Fruit fly (Drosophila melanogaster) whole organism, adult: ENCODE results near the gene Aven.

Experiments used
- CG11617 ChIP-seq: fragments of 200-800 bp; sonication (Bioruptor generic); optimal IDR thresholded peaks from 2 replicates; lab custom pipeline; 2017; ENCODE audit warnings: mild to moderate bottlenecking, missing biosample characterization, missing genetic modification reagents, missing genetic modification characterization
- CG12768 ChIP-seq: fragments of 200-800 bp; sonication (Bioruptor generic); optimal IDR thresholded peaks from 2 replicates; lab custom pipeline; 2017; ENCODE audit warnings: missing biosample characterization, missing genetic modification characterization, mild to moderate bottlenecking, moderate library complexity, missing genetic modification reagents
- CG14711 ChIP-seq: fragments of 200-800 bp; sonication (Bioruptor generic); optimal IDR thresholded peaks from 2 replicates; lab custom pipeline; 2018; ENCODE audit warnings: missing biosample characterization, mild to moderate bottlenecking, missing genetic modification characterization, moderate library complexity
- CG1620 ChIP-seq: fragments of 200-800 bp; sonication (Bioruptor generic); optimal IDR thresholded peaks from 2 replicates; lab custom pipeline; 2016; ENCODE audit warnings: missing biosample characterization, missing genetic modification characterization
- CG33017 ChIP-seq: fragments of 200-800 bp; sonication (Bioruptor generic); optimal IDR thresholded peaks from 2 replicates; lab custom pipeline; 2018; ENCODE audit warnings: missing biosample characterization, mild to moderate bottlenecking, missing genetic modification characterization, moderate library complexity
- CG5204 ChIP-seq: fragments of 200-800 bp; sonication (Bioruptor generic); optimal IDR thresholded peaks from 2 replicates; lab custom pipeline; 2016; ENCODE audit warnings: missing biosample characterization, missing genetic modification characterization
- CG7045 ChIP-seq: fragments of 200-800 bp; sonication (Bioruptor generic); optimal IDR thresholded peaks from 2 replicates; lab custom pipeline; 2017; ENCODE audit warnings: missing biosample characterization, mild to moderate bottlenecking, missing genetic modification characterization
- CG7101 ChIP-seq: fragments of 200-800 bp; sonication (Bioruptor generic); optimal IDR thresholded peaks from 2 replicates; lab custom pipeline; 2018; ENCODE audit warnings: missing biosample characterization, mild to moderate bottlenecking, missing genetic modification characterization, moderate library complexity
- Clk ChIP-seq: fragments of 200-800 bp; sonication (Bioruptor generic); optimal IDR thresholded peaks from 2 replicates; lab custom pipeline; 2017; ENCODE audit warnings: missing biosample characterization, missing genetic modification characterization
- Crg-1 ChIP-seq: fragments of 200-800 bp; sonication (Bioruptor generic); optimal IDR thresholded peaks from 2 replicates; lab custom pipeline; 2016; ENCODE audit warnings: missing biosample characterization, missing genetic modification characterization
- Hr96 ChIP-seq: fragments of 200-800 bp; sonication (Bioruptor generic); optimal IDR thresholded peaks from 2 replicates; lab custom pipeline; 2016; ENCODE audit warnings: missing biosample characterization, missing genetic modification characterization
- Mnt ChIP-seq: fragments of 200-800 bp; sonication (Bioruptor generic); optimal IDR thresholded peaks from 2 replicates; lab custom pipeline; 2016; ENCODE audit warnings: missing biosample characterization, mild to moderate bottlenecking, missing genetic modification characterization
- bab1 ChIP-seq: fragments of 200-800 bp; sonication (Bioruptor generic); optimal IDR thresholded peaks from 3 replicates; lab custom pipeline; 2019; ENCODE audit warnings: missing biosample characterization, mild to moderate bottlenecking, missing genetic modification characterization, moderate library complexity
- cic ChIP-seq: fragments of 200-800 bp; sonication (Bioruptor generic); optimal IDR thresholded peaks from 2 replicates; lab custom pipeline; 2017; ENCODE audit warnings: missing biosample characterization, mild to moderate bottlenecking, missing genetic modification characterization, moderate library complexity
- cnc ChIP-seq, 2 experiments: fragments of >200 bp; optimal IDR thresholded peaks; 2 replicates each; lab custom pipeline; 2017
- kay ChIP-seq: fragments of 200-800 bp; sonication (Bioruptor generic); peaks from one replicate; lab custom pipeline; 2016; ENCODE audit warnings: missing biosample characterization, missing genetic modification characterization, borderline replicate concordance
- ovo ChIP-seq: fragments of 200-800 bp; sonication (Bioruptor generic); optimal IDR thresholded peaks from 2 replicates; lab custom pipeline; 2016; ENCODE audit warnings: missing biosample characterization, missing genetic modification characterization
- pad ChIP-seq: fragments of 200-800 bp; sonication (Bioruptor generic); optimal IDR thresholded peaks from 3 replicates; lab custom pipeline; 2017; ENCODE audit warnings: missing biosample characterization, missing genetic modification characterization, mild to moderate bottlenecking, moderate library complexity, missing genetic modification reagents
- tj ChIP-seq: fragments of 200-800 bp; sonication (Bioruptor generic); optimal IDR thresholded peaks from 3 replicates; lab custom pipeline; 2017; ENCODE audit warnings: missing biosample characterization, mild to moderate bottlenecking, missing genetic modification characterization, moderate library complexity
- toe ChIP-seq: fragments of 200-800 bp; sonication (Bioruptor generic); optimal IDR thresholded peaks from 2 replicates; lab custom pipeline; 2016; ENCODE audit warnings: missing biosample characterization, missing genetic modification characterization

Gene Aven

DNA sequence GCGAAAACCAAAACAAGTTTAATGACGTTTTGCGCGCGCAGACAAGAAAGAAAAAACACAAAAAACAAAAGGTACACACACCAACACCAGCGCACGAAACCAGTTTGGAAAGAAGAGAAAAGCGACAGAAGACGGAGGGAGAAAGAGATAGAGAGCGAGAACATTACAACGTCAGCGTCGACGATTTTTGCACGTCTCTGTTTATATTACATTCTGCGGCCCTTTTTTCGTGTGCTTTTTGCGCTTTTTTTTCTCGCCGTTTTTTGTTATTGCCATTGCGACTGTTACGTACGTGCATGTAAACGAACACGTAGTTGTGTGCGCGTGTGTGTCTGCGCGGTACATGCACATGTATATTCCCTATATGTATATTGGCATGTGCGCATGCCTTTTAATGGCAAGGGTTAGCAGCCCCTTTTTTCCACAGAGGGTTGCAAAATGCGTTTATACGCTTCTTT, 49.4 kb downstream of the Aven start:
- TF ChIP-seq tj (GFP tag; lab: Kevin White, UChicago) (peak; percentile 81), Mnt (peak; percentile 74), CG5204 (no peak), bab1 (GFP tag; lab: Kevin White, UChicago) (peak; percentile 15)

dm6 chrX:12579506-12579999, 49.9 kb downstream of the Aven start:
- TF ChIP-seq CG12768 (peak; percentile 82), Mnt (no peak), CG7045 (GFP tag; lab: Kevin White, UChicago) (peak; percentile 86), Clk (GFP tag; lab: Kevin White, UChicago) (peak; percentile 82), CG5204 (peak; percentile 89), toe (GFP tag; lab: Kevin White, UChicago) (peak; percentile 79), CG11617 (peak; percentile 93), bab1 (GFP tag; lab: Kevin White, UChicago) (peak; percentile 78), CG7101 (peak; percentile 96), CG14711 (tag; lab: Kevin White, UChicago) (peak; percentile 89), CG33017 (tag; lab: Kevin White, UChicago) (peak; percentile 89), Crg-1 (GFP tag; lab: Kevin White, UChicago) (peak; percentile 81), cnc (optimal IDR thresholded peaks at IDR 0.05; lab: Kevin White, UChicago) (no peak), ovo (peak; percentile 22), pad (peak; percentile 56), CG1620 (GFP tag; lab: Kevin White, UChicago) (peak; percentile 85), kay (GFP tag; lab: Kevin White, UChicago) (no peak), tj (GFP tag; lab: Kevin White, UChicago) (no peak), Hr96 (GFP tag; lab: Kevin White, UChicago) (peak; percentile 50), cic (GFP tag; lab: Kevin White, UChicago) (no peak)

dm6 chrX:12578701-12579372, 50.6 kb downstream of the Aven start:
- TF ChIP-seq CG11617 (peak; percentile 47), CG33017 (tag; lab: Kevin White, UChicago) (peak; percentile 5), cic (GFP tag; lab: Kevin White, UChicago) (peak; percentile 91), tj (GFP tag; lab: Kevin White, UChicago) (no peak), Hr96 (GFP tag; lab: Kevin White, UChicago) (peak; percentile 7), pad (peak; percentile 91), Crg-1 (GFP tag; lab: Kevin White, UChicago) (no peak), CG12768 (no peak), Clk (GFP tag; lab: Kevin White, UChicago) (no peak), cnc (optimal IDR thresholded peaks at IDR 0.05; lab: Kevin White, UChicago) (no peak), Mnt (peak; percentile 72), CG14711 (tag; lab: Kevin White, UChicago) (peak; percentile 55), ovo (peak; percentile 87), CG1620 (GFP tag; lab: Kevin White, UChicago) (peak; percentile 24), bab1 (GFP tag; lab: Kevin White, UChicago) (peak; percentile 11), kay (GFP tag; lab: Kevin White, UChicago) (no peak), CG7101 (peak; percentile 57), CG7045 (GFP tag; lab: Kevin White, UChicago) (no peak), CG5204 (peak; percentile 32)
